Fruit fly (Drosophila melanogaster): Measurements from ENCODE around the gene Adss.
A peak's percentile ranks its signal among the peaks of the same experiment; 100 is the strongest.

Adss gene

DNA sequence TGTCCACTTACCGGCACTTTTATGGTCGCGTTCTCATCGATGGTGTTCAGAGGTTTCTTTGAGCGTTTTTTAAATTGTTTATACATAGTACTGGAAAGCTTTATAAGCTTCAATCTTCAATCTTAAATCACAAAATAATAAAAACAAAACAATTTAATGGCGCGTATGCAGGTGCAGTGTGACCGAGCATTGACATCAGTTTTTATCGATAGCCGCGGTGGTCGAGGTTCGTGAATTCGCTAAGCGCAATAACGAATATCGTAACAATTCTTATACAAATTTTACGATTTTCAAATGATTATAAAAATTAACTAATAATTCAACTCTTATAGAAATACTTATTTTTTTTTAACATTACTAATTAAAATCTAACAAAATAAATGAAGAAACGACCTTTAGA, 14.4 kb downstream of the Adss start, which contains the start of gene Fancd2 (continued):
- TF ChIP-seq CG7839 (tag; optimal IDR thresholded peaks at IDR 0.05), result no peak
- no peak for TF ChIP-seq bsh (GFP tag; optimal IDR thresholded peaks at IDR 0.05)
- TF ChIP-seq Dp (GFP tag; optimal IDR thresholded peaks at IDR 0.05), result peak; percentile 89
- no peak for TF ChIP-seq Hr78 (GFP tag; optimal IDR thresholded peaks at IDR 0.05)
- TF ChIP-seq Dfd (GFP tag; optimal IDR thresholded peaks at IDR 0.05), result no peak

- no peak for TF ChIP-seq dmrt11E (tag; optimal IDR thresholded peaks at IDR 0.05)
- TF ChIP-seq ac (GFP tag; optimal IDR thresholded peaks at IDR 0.05), result no peak
- TF ChIP-seq CG17361 (GFP tag; IDR thresholded peaks at IDR 0.05), result no peak
- TF ChIP-seq gce (GFP tag; IDR thresholded peaks at IDR 0.05), result no peak
- TF ChIP-seq Hey (tag; optimal IDR thresholded peaks at IDR 0.05), result peak; percentile 5
- TF ChIP-seq zen2 (GFP tag; IDR thresholded peaks at IDR 0.05; ENCODE audit: partially characterized antibody), result no peak
- no peak for TF ChIP-seq CG12942 (GFP tag; optimal IDR thresholded peaks at IDR 0.05)
- no peak for TF ChIP-seq ab (GFP tag; optimal IDR thresholded peaks at IDR 0.05)
- TF ChIP-seq Hr39 (optimal IDR thresholded peaks at IDR 0.05), result peak; percentile 88
- no peak for TF ChIP-seq Mad (GFP tag; optimal IDR thresholded peaks at IDR 0.05)
- TF ChIP-seq Sry-δ (GFP tag; optimal IDR thresholded peaks at IDR 0.05), result no peak
- TF ChIP-seq fru (optimal IDR thresholded peaks at IDR 0.05), result no peak
- no peak for TF ChIP-seq HLH3B (GFP tag; IDR thresholded peaks at IDR 0.05)
- TF ChIP-seq luna (GFP tag; optimal IDR thresholded peaks at IDR 0.05), result no peak
- no peak for TF ChIP-seq Sry-β (GFP tag; optimal IDR thresholded peaks at IDR 0.05)
- TF ChIP-seq NK7.1 (GFP tag; optimal IDR thresholded peaks at IDR 0.05), result no peak
Observed at dm6 chr3R:20802253-20802652, 28.1 kb downstream of the Adss start.

DNA sequence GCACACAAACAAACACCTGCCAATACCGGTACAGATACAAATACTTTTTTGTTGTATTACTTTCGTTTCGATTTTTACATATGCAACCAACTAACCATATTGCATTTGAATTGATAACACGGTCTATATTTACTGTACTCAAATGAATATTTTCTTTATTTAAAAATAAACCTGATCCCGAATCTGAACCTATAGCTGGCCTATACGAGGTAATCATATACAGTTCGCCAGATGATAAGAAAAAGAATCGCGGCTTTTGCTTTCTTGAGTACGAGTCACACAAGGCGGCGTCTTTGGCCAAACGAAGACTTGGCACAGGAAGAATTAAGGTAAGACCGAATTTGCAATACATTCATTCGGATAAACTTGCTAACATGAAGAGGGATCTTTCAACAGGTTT, 33.4 kb downstream of the Adss start:
- no peak for TF ChIP-seq CG4424 (GFP tag; optimal IDR thresholded peaks at IDR 0.05)
- TF ChIP-seq zen2 (GFP tag; IDR thresholded peaks at IDR 0.05; ENCODE audit: partially characterized antibody), result no peak
- TF ChIP-seq vvl (GFP tag; IDR thresholded peaks at IDR 0.05), result no peak
- TF ChIP-seq sna (GFP tag; IDR thresholded peaks at IDR 0.05; ENCODE audit: partially characterized antibody), result no peak
- TF ChIP-seq Ets65A (GFP tag), result peak; percentile 60

- TF ChIP-seq CG15011 (GFP tag; optimal IDR thresholded peaks at IDR 0.05), result no peak
- TF ChIP-seq ara (GFP tag; IDR thresholded peaks at IDR 0.05), result peak; percentile 29; the same call in 1 of the 2 replicates
- TF ChIP-seq Trl (optimal IDR thresholded peaks at IDR 0.05), result peak in 1 of 2 experiments; percentile 23
- no peak for TF ChIP-seq Trl (GFP tag; optimal IDR thresholded peaks at IDR 0.05)
- peak; percentile 73 for TF ChIP-seq CG15479 (GFP tag; optimal IDR thresholded peaks at IDR 0.05)
- TF ChIP-seq Doc3 (GFP tag; IDR thresholded peaks at IDR 0.05; ENCODE audit: partially characterized antibody), result 0 out of 3 replicates have a peak, but pooled peaks have one; percentile 22
- no peak for TF ChIP-seq CG12071 (GFP tag; optimal IDR thresholded peaks at IDR 0.05)
Observed at dm6 chr3R:20791212-20791789, 39.1 kb downstream of the Adss start.

DNA sequence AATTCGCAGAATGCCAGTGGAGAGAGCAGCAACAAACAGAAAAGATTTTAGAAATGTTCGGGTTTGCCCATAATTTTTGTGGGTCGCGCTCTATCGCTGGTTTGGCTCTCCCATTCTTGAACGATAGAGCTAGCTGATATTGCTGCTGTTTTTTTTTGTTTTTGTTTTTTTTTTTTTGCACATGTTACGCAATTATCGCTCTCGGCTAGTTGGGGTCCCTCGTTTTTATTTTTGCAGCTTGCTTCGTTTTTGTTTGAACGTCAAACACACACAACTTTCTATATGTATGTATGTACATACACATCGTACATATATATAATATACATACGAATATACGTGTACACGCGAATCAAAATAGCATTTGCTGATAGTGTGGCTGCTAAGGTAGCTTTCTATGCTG, 39.9 kb downstream of the Adss start:
- TF ChIP-seq Bteb2 (GFP tag; optimal IDR thresholded peaks at IDR 0.05), result no peak
- TF ChIP-seq CG12659 (GFP tag; optimal IDR thresholded peaks at IDR 0.05), result no peak
- TF ChIP-seq CG11695 (GFP tag; IDR thresholded peaks at IDR 0.05), result no peak
- no peak for TF ChIP-seq kni (GFP tag; optimal IDR thresholded peaks at IDR 0.05)
- TF ChIP-seq tio (GFP tag; optimal IDR thresholded peaks at IDR 0.05), result no peak
- TF ChIP-seq Ets65A (GFP tag), result peak; percentile 64
- peak; percentile 62 for TF ChIP-seq Drgx (GFP tag; IDR thresholded peaks at IDR 0.05)
